Worm (Caenorhabditis elegans): Measurements from ENCODE around the gene mrp-5.

- no peak for TF ChIP-seq zag-1 (tag; optimal IDR thresholded peaks at IDR 0.05)
- no peak for TF ChIP-seq ztf-11 (tag; optimal IDR thresholded peaks at IDR 0.05)
- peak; percentile 8 for TF ChIP-seq fos-1 (tag; optimal IDR thresholded peaks at IDR 0.05)
- no peak for TF ChIP-seq unc-62 (GFP tag; optimal IDR thresholded peaks at IDR 0.05)
- peak; percentile 65 for TF ChIP-seq nhr-47 (tag; optimal IDR thresholded peaks at IDR 0.05)
- peak; percentile 91 for TF ChIP-seq lin-14 (GFP tag; optimal IDR thresholded peaks at IDR 0.05)
- no peak for TF ChIP-seq F16B12.6 (tag; optimal IDR thresholded peaks at IDR 0.05)
- peak; percentile 89 for TF ChIP-seq mep-1 (tag; optimal IDR thresholded peaks at IDR 0.05)
- TF ChIP-seq unc-130 (tag; optimal IDR thresholded peaks at IDR 0.05), result peak; percentile 82
- TF ChIP-seq tbx-2 (tag; optimal IDR thresholded peaks at IDR 0.05), result peak; percentile 61
- TF ChIP-seq hlh-17 (GFP tag; optimal IDR thresholded peaks at IDR 0.05; ENCODE audit: borderline replicate concordance), result no peak
- no peak for TF ChIP-seq vab-15 (tag; optimal IDR thresholded peaks at IDR 0.05)
- no peak for TF ChIP-seq egl-13 (tag; optimal IDR thresholded peaks at IDR 0.05)
These were observed 37.2 kb upstream of the mrp-5 start, which contains the start of gene rbg-1 for ce11 chrX:14983274-14983673.
